Worm (Caenorhabditis elegans) whole organism, young adult: ENCODE measurements around the gene mrps-26.

Source experiments
- B0019.2 ChIP-seq: fragments of 200-800 bp; sonication (Bioruptor generic); conservative IDR thresholded peaks from 2 replicates; pipeline ENCODE4 v1.3.6; 2022; ENCODE audit warnings: missing genetic modification reagents, missing genetic modification characterization, missing compliant biosample characterization
- B0035.1 ChIP-seq: sonication (generic microtip); optimal IDR thresholded peaks from 2 replicates; lab custom pipeline; 2016; ENCODE audit warnings: missing genetic modification characterization, mild to moderate bottlenecking, missing compliant biosample characterization, missing genotype, missing genetic modification reagents
- B0261.1 ChIP-seq: sonication (generic microtip); optimal IDR thresholded peaks from 2 replicates; lab custom pipeline; 2016; ENCODE audit warnings: mild to moderate bottlenecking, missing genetic modification characterization, moderate library complexity, missing compliant biosample characterization
- C17E4.6 ChIP-seq: fragments of 200-800 bp; sonication (Bioruptor generic); IDR thresholded peaks from 2 replicates; pipeline ENCODE4 v1.3.6; 2022; ENCODE audit warnings: missing genetic modification reagents, missing genetic modification characterization, missing compliant biosample characterization
- F10E7.11 ChIP-seq: sonication (generic microtip); optimal IDR thresholded peaks from 2 replicates; lab custom pipeline; 2017; ENCODE audit warnings: mild to moderate bottlenecking, missing genetic modification characterization, moderate library complexity, missing compliant biosample characterization
- F33H1.4 ChIP-seq: fragments of 200-800 bp; sonication (Bioruptor generic); IDR thresholded peaks from 2 replicates; pipeline ENCODE4 v1.3.6; 2022; ENCODE audit warnings: missing genetic modification reagents, missing genetic modification characterization, missing compliant biosample characterization
- F37B4.10 ChIP-seq: fragments of 200-800 bp; sonication (Bioruptor generic); IDR thresholded peaks from 2 replicates; pipeline ENCODE4 v1.3.6; 2022; ENCODE audit warnings: missing genetic modification characterization, missing compliant biosample characterization
- K11D2.4 ChIP-seq: fragments of 200-800 bp; sonication (Bioruptor generic); IDR thresholded peaks from 2 replicates; pipeline ENCODE4 v1.3.6; 2022; ENCODE audit warnings: missing genetic modification reagents, missing genetic modification characterization, missing compliant biosample characterization
- K12H6.12 ChIP-seq: fragments of 200-800 bp; sonication (Bioruptor generic); optimal IDR thresholded peaks from 2 replicates; lab custom pipeline; 2018; ENCODE audit warnings: mild to moderate bottlenecking, missing genetic modification characterization, missing compliant biosample characterization
- Y53F4B.3 ChIP-seq: fragments of 200-800 bp; sonication (Bioruptor generic); IDR thresholded peaks from 2 replicates; pipeline ENCODE4 v1.3.6; 2022; ENCODE audit warnings: missing genetic modification reagents, missing genetic modification characterization, missing compliant biosample characterization
- Y67H2A.10 ChIP-seq: fragments of 200-800 bp; sonication (Bioruptor generic); conservative IDR thresholded peaks from 2 replicates; pipeline ENCODE4 v1.3.6; 2022; ENCODE audit warnings: missing genetic modification reagents, missing genetic modification characterization, missing compliant biosample characterization
- ZK185.1 ChIP-seq: sonication (generic microtip); optimal IDR thresholded peaks from 2 replicates; lab custom pipeline; 2016; ENCODE audit warnings: mild to moderate bottlenecking, missing genetic modification characterization, missing compliant biosample characterization; ENCODE audit not compliant: poor library complexity, severe bottlenecking
- aptf-2 ChIP-seq: fragments of 200-800 bp; sonication (Bioruptor generic); conservative IDR thresholded peaks from 2 replicates; pipeline ENCODE4 v1.3.6; 2022; ENCODE audit warnings: missing genetic modification reagents, missing genetic modification characterization, missing compliant biosample characterization
- attf-3 ChIP-seq: fragments of 200-800 bp; sonication (Bioruptor generic); conservative IDR thresholded peaks from 2 replicates; pipeline ENCODE4 v1.3.6; 2022; ENCODE audit warnings: missing genetic modification reagents, missing genetic modification characterization, missing compliant biosample characterization
- attf-5 ChIP-seq: fragments of 200-800 bp; sonication (Bioruptor generic); optimal IDR thresholded peaks from 2 replicates; lab custom pipeline; 2018; ENCODE audit warnings: mild to moderate bottlenecking, missing genetic modification characterization, missing compliant biosample characterization
- bed-2 ChIP-seq: fragments of 200-800 bp; sonication (Bioruptor generic); IDR thresholded peaks from 2 replicates; pipeline ENCODE4 v1.3.6; 2022; ENCODE audit warnings: missing genetic modification reagents, missing genetic modification characterization, missing compliant biosample characterization
- cebp-2 ChIP-seq: fragments of 200-800 bp; sonication (Bioruptor generic); IDR thresholded peaks from 2 replicates; pipeline ENCODE4 v1.3.6; 2022; ENCODE audit warnings: missing genetic modification characterization, missing compliant biosample characterization
- ceh-79 ChIP-seq: sonication (generic microtip); optimal IDR thresholded peaks from 2 replicates; lab custom pipeline; 2017; ENCODE audit warnings: mild to moderate bottlenecking, missing genetic modification characterization, missing compliant biosample characterization
- ceh-91 ChIP-seq: fragments of 200-800 bp; sonication (Bioruptor generic); IDR thresholded peaks from 2 replicates; pipeline ENCODE4 v1.3.6; 2022; ENCODE audit warnings: missing genetic modification reagents, missing genetic modification characterization, missing compliant biosample characterization
- chd-7 ChIP-seq: sonication (generic microtip); optimal IDR thresholded peaks from 2 replicates; lab custom pipeline; 2016; ENCODE audit warnings: mild to moderate bottlenecking, missing genetic modification characterization, moderate library complexity, missing compliant biosample characterization
- die-1 ChIP-seq: sonication (generic microtip); optimal IDR thresholded peaks from 2 replicates; lab custom pipeline; 2016; ENCODE audit warnings: missing genotype, mild to moderate bottlenecking, missing genetic modification characterization, missing compliant biosample characterization
- dox-1 ChIP-seq: fragments of 200-800 bp; sonication (Bioruptor generic); IDR thresholded peaks from 2 replicates; pipeline ENCODE4 v1.3.6; 2022; ENCODE audit warnings: missing genetic modification reagents, missing genetic modification characterization, missing compliant biosample characterization
- dpff-1 ChIP-seq: sonication (generic microtip); optimal IDR thresholded peaks from 2 replicates; lab custom pipeline; 2017; ENCODE audit warnings: mild to moderate bottlenecking, missing genetic modification characterization, missing compliant biosample characterization
- egl-18 ChIP-seq: fragments of 200-800 bp; sonication (Bioruptor generic); IDR thresholded peaks from 2 replicates; pipeline ENCODE4 v1.3.6; 2022; ENCODE audit warnings: missing genetic modification reagents, missing genetic modification characterization, missing compliant biosample characterization
- egrh-3 ChIP-seq: fragments of 200-800 bp; sonication (Bioruptor generic); IDR thresholded peaks from 2 replicates; pipeline ENCODE4 v1.3.6; 2022; ENCODE audit warnings: missing genetic modification reagents, missing genetic modification characterization, missing compliant biosample characterization
- him-1 ChIP-seq: sonication (generic microtip); optimal IDR thresholded peaks from 2 replicates; lab custom pipeline; 2016; ENCODE audit warnings: missing genotype, missing genetic modification reagents, missing genetic modification characterization, missing compliant biosample characterization
- hmg-1.2 ChIP-seq: fragments of 200-800 bp; sonication (Bioruptor generic); IDR thresholded peaks from 2 replicates; pipeline ENCODE4 v1.3.6; 2022; ENCODE audit warnings: missing genetic modification reagents, missing genetic modification characterization, missing compliant biosample characterization
- lag-1 ChIP-seq: fragments of 200-800 bp; sonication (Bioruptor generic); IDR thresholded peaks from 2 replicates; pipeline ENCODE4 v1.3.6; 2022; ENCODE audit warnings: missing genetic modification reagents, missing genetic modification characterization, missing compliant biosample characterization
- lin-26 ChIP-seq: fragments of 200-800 bp; sonication (Bioruptor generic); IDR thresholded peaks from 2 replicates; pipeline ENCODE4 v1.3.6; 2022; ENCODE audit warnings: missing genetic modification reagents, missing genetic modification characterization, missing compliant biosample characterization
- lsl-1 ChIP-seq: fragments of 200-800 bp; sonication (Bioruptor generic); optimal IDR thresholded peaks from 2 replicates; lab custom pipeline; 2018; ENCODE audit warnings: mild to moderate bottlenecking, missing genetic modification characterization, moderate library complexity, missing compliant biosample characterization
- madf-8 ChIP-seq: fragments of 200-800 bp; sonication (Bioruptor generic); conservative IDR thresholded peaks from 2 replicates; pipeline ENCODE4 v1.3.6; 2022; ENCODE audit warnings: missing genetic modification reagents, missing genetic modification characterization, missing compliant biosample characterization
- nfyb-1 ChIP-seq: fragments of 200-800 bp; sonication (Bioruptor generic); IDR thresholded peaks from 2 replicates; pipeline ENCODE4 v1.3.6; 2022; ENCODE audit warnings: missing genetic modification reagents, missing genetic modification characterization, missing compliant biosample characterization
- nhr-120 ChIP-seq: fragments of 200-800 bp; sonication (Bioruptor generic); IDR thresholded peaks from 2 replicates; pipeline ENCODE4 v1.3.6; 2022; ENCODE audit warnings: missing genetic modification characterization, missing compliant biosample characterization
- pbrm-1 ChIP-seq: fragments of 200-800 bp; sonication (Bioruptor generic); IDR thresholded peaks from 2 replicates; pipeline ENCODE4 v1.3.6; 2022; ENCODE audit warnings: missing genetic modification reagents, missing genetic modification characterization, missing compliant biosample characterization
- rcor-1 ChIP-seq: fragments of 200-800 bp; sonication (Bioruptor generic); IDR thresholded peaks from 2 replicates; pipeline ENCODE4 v1.3.6; 2022; ENCODE audit warnings: missing genetic modification reagents, missing genetic modification characterization, missing compliant biosample characterization
- rec-8 ChIP-seq, 2 experiments: sonication (generic microtip); optimal IDR thresholded peaks; 2 replicates each; lab custom pipeline; 2016; ENCODE audit warnings: mild to moderate bottlenecking in 2 of 2, missing genetic modification characterization in 2 of 2, missing genetic modification reagents in 2 of 2, missing genotype in 2 of 2, missing biosample characterization in 1 of 2, missing compliant biosample characterization in 1 of 2, moderate library complexity in 1 of 2
- rpc-1 ChIP-seq, 2 experiments: fragments of 150-350 bp in 1 of 2; sonication (generic microtip) in 1 of 2; optimal IDR thresholded peaks; 2 replicates each; lab custom pipeline; 2014 to 2018; ENCODE audit warnings: missing biosample characterization in 1 of 2, missing genetic modification characterization in 1 of 2, missing genetic modification reagents in 1 of 2, missing genotype in 1 of 2
- snpc-1.3 ChIP-seq: sonication (generic microtip); optimal IDR thresholded peaks from 2 replicates; lab custom pipeline; 2017; ENCODE audit warnings: missing genetic modification characterization, mild to moderate bottlenecking, missing compliant biosample characterization, antibody characterized with exemption, moderate library complexity, missing genotype, missing genetic modification reagents; ENCODE audit not compliant: insufficient read depth
- snpc-4 ChIP-seq, 5 experiments: fragments of 150-350 bp in 1 of 5; sonication (generic microtip) in 4 of 5; optimal IDR thresholded peaks; 2 replicates each; lab custom pipeline; 2014 to 2018; ENCODE audit warnings: missing genetic modification characterization in 5 of 5, missing biosample characterization in 3 of 5, antibody characterized with exemption in 2 of 5, mild to moderate bottlenecking in 2 of 5, missing compliant biosample characterization in 2 of 5, missing genotype in 2 of 5, moderate library complexity in 2 of 5, missing genetic modification reagents in 1 of 5
- tbp1 ChIP-seq: fragments of 200-800 bp; sonication (Bioruptor generic); optimal IDR thresholded peaks from 2 replicates; lab custom pipeline; 2018; ENCODE audit warnings: mild to moderate bottlenecking, missing genetic modification characterization, missing compliant biosample characterization
- zim-3 ChIP-seq: sonication (generic microtip); optimal IDR thresholded peaks from 2 replicates; lab custom pipeline; 2017; ENCODE audit warnings: mild to moderate bottlenecking, missing genetic modification characterization, moderate library complexity, missing compliant biosample characterization
- ztf-25 ChIP-seq: fragments of 200-800 bp; sonication (Bioruptor generic); IDR thresholded peaks from 2 replicates; pipeline ENCODE4 v1.3.6; 2022; ENCODE audit warnings: missing genetic modification reagents, missing genetic modification characterization, missing compliant biosample characterization
- ztf-26 ChIP-seq: sonication (generic microtip); optimal IDR thresholded peaks from 2 replicates; lab custom pipeline; 2017; ENCODE audit warnings: missing genetic modification characterization, missing compliant biosample characterization
- ztf-3 ChIP-seq: fragments of 200-800 bp; sonication (Bioruptor generic); optimal IDR thresholded peaks from 2 replicates; lab custom pipeline; 2018; ENCODE audit warnings: mild to moderate bottlenecking, missing genetic modification characterization, missing compliant biosample characterization

The mrps-26 gene

ce11 chrIII:5210269-5210668, 24.1 kb upstream of the mrps-26 start:
- TF ChIP-seq snpc-1.3 (tag; lab: Kevin White, UChicago), result no peak
- no peak for TF ChIP-seq C17E4.6 (GFP tag; lab: Robert Waterston, UW)
- TF ChIP-seq Y67H2A.10 (GFP tag; lab: Robert Waterston, UW), result no peak
- no peak for TF ChIP-seq rpc-1 (optimal IDR thresholded peaks at IDR 0.05; lab: Kevin White, UChicago)
- TF ChIP-seq rpc-1 (tag; optimal IDR thresholded peaks at IDR 0.05; lab: Kevin White, UChicago), result no peak
- TF ChIP-seq lag-1, result no peak
- TF ChIP-seq rcor-1 (GFP tag; lab: Robert Waterston, UW), result no peak
- TF ChIP-seq dpff-1 (tag; lab: Kevin White, UChicago), result no peak
- TF ChIP-seq dox-1 (GFP tag; lab: Robert Waterston, UW), result no peak
- no peak for TF ChIP-seq egl-18 (GFP tag; lab: Robert Waterston, UW)
- no peak for TF ChIP-seq F33H1.4
- no peak for TF ChIP-seq F37B4.10
- TF ChIP-seq Y53F4B.3 (GFP tag; lab: Robert Waterston, UW), result no peak
- no peak for TF ChIP-seq hmg-1.2
- no peak for TF ChIP-seq bed-2
- TF ChIP-seq lsl-1 (GFP tag; lab: Kevin White, UChicago), result no peak
- no peak for TF ChIP-seq B0035.1 (tag; lab: Kevin White, UChicago)
- no peak for TF ChIP-seq F10E7.11 (tag; lab: Kevin White, UChicago)

DNA sequence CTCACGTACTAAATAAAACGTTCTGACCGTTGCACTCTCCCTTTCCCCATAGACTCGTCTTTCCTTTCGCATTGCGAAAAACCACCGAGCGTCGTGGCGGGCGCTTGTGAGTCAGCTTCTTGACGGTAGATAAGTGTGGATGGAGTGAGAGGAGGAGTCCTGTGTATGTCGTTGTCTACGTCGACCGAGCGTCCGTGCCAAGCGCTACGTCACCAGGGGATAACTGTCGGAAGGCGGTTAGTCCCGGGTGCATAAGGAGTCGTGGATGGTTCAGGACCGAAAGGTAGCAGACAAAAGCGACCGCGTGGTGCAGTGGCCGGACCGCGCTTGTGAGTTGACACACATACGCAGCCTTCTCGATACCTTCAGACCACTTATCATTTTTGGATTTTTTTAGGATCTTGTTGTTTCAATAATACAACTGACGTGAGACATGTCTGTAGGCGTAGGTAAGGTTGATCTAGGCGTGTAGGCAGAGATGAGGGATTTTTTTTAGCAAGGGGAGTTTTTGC, 23.2 kb upstream of the mrps-26 start:
- TF ChIP-seq him-1 (tag; lab: Kevin White, UChicago) (peak; percentile 78), attf-3 (GFP tag; lab: Robert Waterston, UW) (0 out of 2 replicates have a peak, but pooled peaks have one; percentile 28), rec-8 (tag; optimal IDR thresholded peaks at IDR 0.05; lab: Kevin White, UChicago) (peak in 1 of 2 experiments; percentile 28), F33H1.4 (peak; percentile 61), ceh-79 (peak; percentile 38), B0035.1 (tag; lab: Kevin White, UChicago) (peak; percentile 40), attf-5 (peak; percentile 73), ztf-3 (GFP tag; lab: Kevin White, UChicago) (peak; percentile 35), cebp-2 (GFP tag; lab: Robert Waterston, UW) (0 out of 2 replicates have a peak, but pooled peaks have one; percentile 75), pbrm-1 (peak; percentile 60; the same call in 1 of the 2 replicates), egrh-3 (peak; percentile 80), F10E7.11 (tag; lab: Kevin White, UChicago) (peak; percentile 49), aptf-2 (0 out of 2 replicates have a peak, but pooled peaks have one; percentile 24), dox-1 (GFP tag; lab: Robert Waterston, UW) (peak; percentile 96; the same call in 1 of the 2 replicates), nfyb-1 (GFP tag; lab: Robert Waterston, UW) (peak; percentile 89), ztf-26 (tag; lab: Kevin White, UChicago) (peak; percentile 79), die-1 (tag; lab: Kevin White, UChicago) (peak; percentile 80), zim-3 (peak; percentile 67), B0019.2 (0 out of 2 replicates have a peak, but pooled peaks have one; percentile 29), lag-1 (0 out of 2 replicates have a peak, but pooled peaks have one; percentile 68), lin-26 (GFP tag; lab: Robert Waterston, UW) (peak; percentile 88), tbp1 (GFP tag; lab: Kevin White, UChicago) (peak; percentile 81), madf-8 (GFP tag; lab: Robert Waterston, UW) (peak; percentile 50), ZK185.1 (tag; lab: Kevin White, UChicago) (peak; percentile 58), snpc-4 (GFP tag; optimal IDR thresholded peaks at IDR 0.05; lab: Kevin White, UChicago) (peak; percentile 31), snpc-4 (tag; optimal IDR thresholded peaks at IDR 0.05; lab: Kevin White, UChicago) (peak in 2 of 4 experiments; percentile 15 to 60), chd-7 (peak; percentile 79), nhr-120 (0 out of 2 replicates have a peak, but pooled peaks have one; percentile 39), K12H6.12 (tag; lab: Kevin White, UChicago) (peak; percentile 78), B0261.1 (tag; lab: Kevin White, UChicago) (peak; percentile 68), ceh-91 (GFP tag; lab: Robert Waterston, UW) (peak; percentile 62; the same call in 1 of the 2 replicates), ztf-25 (GFP tag; lab: Robert Waterston, UW) (0 out of 2 replicates have a peak, but pooled peaks have one; percentile 47), K11D2.4 (GFP tag; lab: Robert Waterston, UW) (peak; percentile 69)
